Fruit fly (Drosophila melanogaster): Measurements from ENCODE around the gene Nsf2.
A peak's percentile ranks its signal among the peaks of the same experiment; 100 is the strongest.

The Nsf2 gene

dm6 chr3R:13872161-13872560 lies 34.4 kb upstream of the Nsf2 start:
- TF ChIP-seq dl (GFP tag; optimal IDR thresholded peaks at IDR 0.05; ENCODE audit: insufficient read depth in 1 of 2, partially characterized antibody in 2 of 2) (no peak), Vsx2 (GFP tag; optimal IDR thresholded peaks at IDR 0.05; ENCODE audit: partially characterized antibody) (no peak), CG32264 (GFP tag; optimal IDR thresholded peaks at IDR 0.05) (no peak)

dm6 chr3R:13861805-13862204 lies 24.0 kb upstream of the Nsf2 start:
- TF ChIP-seq Hr83 (GFP tag; optimal IDR thresholded peaks at IDR 0.05; ENCODE audit: poor library complexity, severe bottlenecking) (no peak), Sp1 (GFP tag; optimal IDR thresholded peaks at IDR 0.05) (peak; percentile 52), foxo (GFP tag; optimal IDR thresholded peaks at IDR 0.05) (peak in 1 of 2 experiments; percentile 70), CG32264 (GFP tag; optimal IDR thresholded peaks at IDR 0.05) (no peak), rgr (GFP tag; optimal IDR thresholded peaks at IDR 0.05) (peak; percentile 51), sv (GFP tag; optimal IDR thresholded peaks at IDR 0.05) (no peak), Dif (GFP tag; optimal IDR thresholded peaks at IDR 0.05; ENCODE audit: partially characterized antibody) (no peak), HLH106 (tag; optimal IDR thresholded peaks at IDR 0.05) (peak; percentile 36), Mio (GFP tag; optimal IDR thresholded peaks at IDR 0.05) (no peak), woc (GFP tag; optimal IDR thresholded peaks at IDR 0.05) (peak; percentile 52), Hr78 (GFP tag; optimal IDR thresholded peaks at IDR 0.05) (no peak), ey (GFP tag; optimal IDR thresholded peaks at IDR 0.05) (peak; percentile 65), h (GFP tag; optimal IDR thresholded peaks at IDR 0.05) (peak; percentile 71), N (GFP tag; optimal IDR thresholded peaks at IDR 0.05) (no peak), Jra (GFP tag; optimal IDR thresholded peaks at IDR 0.05) (no peak), sage (GFP tag; optimal IDR thresholded peaks at IDR 0.05) (no peak), dl (GFP tag; optimal IDR thresholded peaks at IDR 0.05; ENCODE audit: insufficient read depth in 1 of 2, partially characterized antibody in 2 of 2) (no peak), GATAd (GFP tag; optimal IDR thresholded peaks at IDR 0.05) (no peak), psq (GFP tag; optimal IDR thresholded peaks at IDR 0.05) (peak; percentile 40), Dfd (GFP tag; optimal IDR thresholded peaks at IDR 0.05) (no peak), Rel (GFP tag; optimal IDR thresholded peaks at IDR 0.05) (no peak), Rel (tag; optimal IDR thresholded peaks at IDR 0.05) (no peak), fru (GFP tag; optimal IDR thresholded peaks at IDR 0.05) (peak; percentile 54), Abd-B (GFP tag; optimal IDR thresholded peaks at IDR 0.05) (no peak), brk (GFP tag; optimal IDR thresholded peaks at IDR 0.05) (no peak), OdsH (GFP tag; optimal IDR thresholded peaks at IDR 0.05) (peak; percentile 56), dsf (GFP tag; optimal IDR thresholded peaks at IDR 0.05; ENCODE audit: borderline replicate concordance) (no peak), CG9705 (GFP tag; optimal IDR thresholded peaks at IDR 0.05) (no peak), tai (GFP tag; optimal IDR thresholded peaks at IDR 0.05) (peak; percentile 32), dmrt93B (GFP tag; optimal IDR thresholded peaks at IDR 0.05) (peak; percentile 5), lola (GFP tag; optimal IDR thresholded peaks at IDR 0.05) (no peak), pan (optimal IDR thresholded peaks at IDR 0.05) (no peak), Hnf4 (GFP tag; optimal IDR thresholded peaks at IDR 0.05) (peak; percentile 34), CrebA (GFP tag; optimal IDR thresholded peaks at IDR 0.05; ENCODE audit: borderline replicate concordance) (no peak), Myc (optimal IDR thresholded peaks at IDR 0.05) (no peak), Vsx2 (GFP tag; optimal IDR thresholded peaks at IDR 0.05; ENCODE audit: partially characterized antibody) (no peak), br (GFP tag; optimal IDR thresholded peaks at IDR 0.05) (peak; percentile 55), usp (GFP tag; optimal IDR thresholded peaks at IDR 0.05) (no peak), jim (GFP tag; optimal IDR thresholded peaks at IDR 0.05) (no peak)

dm6 chr3R:13859242-13859641 lies 21.5 kb upstream of the Nsf2 start:
- TF ChIP-seq sage (GFP tag; optimal IDR thresholded peaks at IDR 0.05) = no peak
- no peak for TF ChIP-seq ey (GFP tag; optimal IDR thresholded peaks at IDR 0.05)
- TF ChIP-seq CrebA (GFP tag; optimal IDR thresholded peaks at IDR 0.05; ENCODE audit: borderline replicate concordance) = no peak
- no peak for TF ChIP-seq dmrt93B (GFP tag; optimal IDR thresholded peaks at IDR 0.05)
- no peak for TF ChIP-seq lola (GFP tag; optimal IDR thresholded peaks at IDR 0.05)
- no peak for TF ChIP-seq tai (GFP tag; optimal IDR thresholded peaks at IDR 0.05)
- TF ChIP-seq Hr78 (GFP tag; optimal IDR thresholded peaks at IDR 0.05) = no peak
- TF ChIP-seq Vsx2 (GFP tag; optimal IDR thresholded peaks at IDR 0.05; ENCODE audit: partially characterized antibody) = no peak
- no peak for TF ChIP-seq Hr83 (GFP tag; optimal IDR thresholded peaks at IDR 0.05; ENCODE audit: poor library complexity, severe bottlenecking)
- no peak for TF ChIP-seq Mio (GFP tag; optimal IDR thresholded peaks at IDR 0.05)
- TF ChIP-seq pan (optimal IDR thresholded peaks at IDR 0.05) = no peak
- TF ChIP-seq usp (GFP tag; optimal IDR thresholded peaks at IDR 0.05) = no peak
- no peak for TF ChIP-seq woc (GFP tag; optimal IDR thresholded peaks at IDR 0.05)
- no peak for TF ChIP-seq rgr (GFP tag; optimal IDR thresholded peaks at IDR 0.05)
- no peak for TF ChIP-seq CG32264 (GFP tag; optimal IDR thresholded peaks at IDR 0.05)
- no peak for TF ChIP-seq Hnf4 (GFP tag; optimal IDR thresholded peaks at IDR 0.05)
- no peak for TF ChIP-seq br (GFP tag; optimal IDR thresholded peaks at IDR 0.05)

Data from whole organism, wandering third instar larva.